Fruit fly (Drosophila melanogaster) whole organism, embryonic: ENCODE data around the gene SppL.

Experiments used
- Atf-2 ChIP-seq: fragments of 200-800 bp; sonication (Bioruptor generic); optimal IDR thresholded peaks from 2 replicates; lab custom pipeline; 2016; ENCODE audit warnings: missing biosample characterization, missing genetic modification characterization
- B-H2 ChIP-seq: fragments of 200-800 bp; sonication (Bioruptor generic); optimal IDR thresholded peaks from 2 replicates; lab custom pipeline; 2018; ENCODE audit warnings: missing biosample characterization, mild to moderate bottlenecking, missing genetic modification characterization
- Bgb ChIP-seq: fragments of 200-800 bp; sonication (Bioruptor generic); IDR thresholded peaks from 2 replicates; pipeline ENCODE4 v1.3.6; 2022; ENCODE audit warnings: missing biosample characterization, missing genetic modification characterization; ENCODE audit not compliant: partially characterized antibody
- CG10543 ChIP-seq: fragments of 200-800 bp; sonication (Bioruptor generic); optimal IDR thresholded peaks from 3 replicates; lab custom pipeline; 2017; ENCODE audit warnings: missing biosample characterization, mild to moderate bottlenecking, missing genetic modification characterization, moderate library complexity
- CG12391 ChIP-seq: fragments of 200-800 bp; sonication (Bioruptor generic); optimal IDR thresholded peaks from 3 replicates; lab custom pipeline; 2018; ENCODE audit warnings: missing biosample characterization, mild to moderate bottlenecking, missing genetic modification characterization, moderate library complexity
- CG13123 ChIP-seq: fragments of 200-800 bp; sonication (Bioruptor generic); optimal IDR thresholded peaks from 2 replicates; lab custom pipeline; 2016; ENCODE audit warnings: missing biosample characterization, missing genetic modification characterization
- CG13775 ChIP-seq: fragments of 200-800 bp; sonication (Bioruptor generic); optimal IDR thresholded peaks from 3 replicates; lab custom pipeline; 2017; ENCODE audit warnings: missing biosample characterization, mild to moderate bottlenecking, missing genetic modification characterization
- CG13894 ChIP-seq: fragments of 200-800 bp; sonication (Bioruptor generic); optimal IDR thresholded peaks from 3 replicates; lab custom pipeline; 2018; ENCODE audit warnings: missing biosample characterization, mild to moderate bottlenecking, missing genetic modification characterization, moderate library complexity
- CG15011 ChIP-seq: fragments of 200-800 bp; sonication (Bioruptor generic); optimal IDR thresholded peaks from 3 replicates; lab custom pipeline; 2018; ENCODE audit warnings: missing biosample characterization, mild to moderate bottlenecking, missing genetic modification characterization
- CG17361 ChIP-seq: fragments of 200-800 bp; sonication (Bioruptor generic); IDR thresholded peaks from 3 replicates; pipeline ENCODE4 v1.3.6; 2022; ENCODE audit warnings: missing biosample characterization, missing genetic modification characterization
- CG17912 ChIP-seq: fragments of 200-800 bp; sonication (Bioruptor generic); optimal IDR thresholded peaks from 2 replicates; lab custom pipeline; 2018; ENCODE audit warnings: missing biosample characterization, mild to moderate bottlenecking, missing genetic modification characterization
- CG30020 ChIP-seq: fragments of 200-800 bp; optimal IDR thresholded peaks from 2 replicates; lab custom pipeline; 2019; ENCODE audit warnings: missing biosample characterization, mild to moderate bottlenecking, missing genetic modification characterization, moderate library complexity
- CG30431 ChIP-seq: fragments of 200-800 bp; sonication (Bioruptor generic); optimal IDR thresholded peaks from 2 replicates; lab custom pipeline; 2017; ENCODE audit warnings: missing biosample characterization, missing genetic modification characterization
- CG3065 ChIP-seq: fragments of 200-800 bp; sonication (Bioruptor generic); optimal IDR thresholded peaks from 2 replicates; lab custom pipeline; 2016; ENCODE audit warnings: missing biosample characterization, missing genetic modification characterization
- CG31224 ChIP-seq: fragments of 200-800 bp; sonication (Bioruptor generic); IDR thresholded peaks from 2 replicates; pipeline ENCODE4 v1.3.6; 2022; ENCODE audit warnings: missing biosample characterization, missing genetic modification characterization
- CG31365 ChIP-seq: fragments of 200-800 bp; sonication (Bioruptor generic); optimal IDR thresholded peaks from 2 replicates; lab custom pipeline; 2018; ENCODE audit warnings: missing biosample characterization, mild to moderate bottlenecking, missing genetic modification characterization
- CG3995 ChIP-seq: fragments of 200-800 bp; sonication (Bioruptor generic); optimal IDR thresholded peaks from 3 replicates; lab custom pipeline; 2016; ENCODE audit warnings: missing biosample characterization, missing genetic modification characterization
- CG42726 ChIP-seq: fragments of 200-800 bp; sonication (Bioruptor generic); IDR thresholded peaks from 2 replicates; pipeline ENCODE4 v1.3.6; 2022; ENCODE audit warnings: missing biosample characterization, missing genetic modification characterization; ENCODE audit not compliant: partially characterized antibody
- CG6791 ChIP-seq: fragments of 200-800 bp; sonication (Bioruptor generic); IDR thresholded peaks from 3 replicates; pipeline ENCODE4 v1.3.6; 2022; ENCODE audit warnings: missing biosample characterization, missing genetic modification characterization; ENCODE audit not compliant: partially characterized antibody
- CG7987 ChIP-seq: fragments of 200-800 bp; sonication (Bioruptor generic); optimal IDR thresholded peaks from 2 replicates; lab custom pipeline; 2018; ENCODE audit warnings: missing biosample characterization, mild to moderate bottlenecking, missing genetic modification characterization, moderate library complexity
- CG8089 ChIP-seq: fragments of 200-800 bp; sonication (Bioruptor generic); optimal IDR thresholded peaks from 3 replicates; lab custom pipeline; 2016; ENCODE audit warnings: missing biosample characterization, missing genetic modification characterization
- CG8765 ChIP-seq: fragments of 200-800 bp; sonication (Bioruptor generic); IDR thresholded peaks from 2 replicates; pipeline ENCODE4 v1.3.6; 2022; ENCODE audit warnings: missing biosample characterization, missing genetic modification characterization
- CG8924 ChIP-seq: fragments of 200-800 bp; optimal IDR thresholded peaks from 3 replicates; lab custom pipeline; 2019; ENCODE audit warnings: missing biosample characterization, mild to moderate bottlenecking, missing genetic modification characterization, moderate library complexity
- CG9817 ChIP-seq: fragments of 200-800 bp; sonication (Bioruptor generic); optimal IDR thresholded peaks from 2 replicates; lab custom pipeline; 2018; ENCODE audit warnings: missing biosample characterization, mild to moderate bottlenecking, missing genetic modification characterization, moderate library complexity
- CTCF ChIP-seq: fragments of 200-800 bp; sonication (Bioruptor generic); optimal IDR thresholded peaks from 2 replicates; lab custom pipeline; 2017; ENCODE audit warnings: missing biosample characterization, mild to moderate bottlenecking, missing genetic modification characterization, moderate library complexity
- CoRest ChIP-seq: fragments of 200-800 bp; sonication (Bioruptor generic); optimal IDR thresholded peaks from 3 replicates; lab custom pipeline; 2018; ENCODE audit warnings: missing biosample characterization, mild to moderate bottlenecking, missing genetic modification characterization, moderate library complexity
- CrebB ChIP-seq: fragments of 200-800 bp; sonication (Bioruptor generic); optimal IDR thresholded peaks from 3 replicates; lab custom pipeline; 2018; ENCODE audit warnings: missing biosample characterization, mild to moderate bottlenecking, missing genetic modification characterization
- D19B ChIP-seq: fragments of 200-800 bp; sonication (Bioruptor generic); optimal IDR thresholded peaks from 2 replicates; lab custom pipeline; 2017; ENCODE audit warnings: missing biosample characterization, mild to moderate bottlenecking, missing genetic modification characterization
- HLH3B ChIP-seq: fragments of 200-800 bp; sonication (Bioruptor generic); IDR thresholded peaks from 2 replicates; pipeline ENCODE4 v1.3.6; 2022; ENCODE audit warnings: missing biosample characterization, missing genetic modification characterization
- Hand ChIP-seq: fragments of 200-800 bp; sonication (Bioruptor generic); optimal IDR thresholded peaks from 2 replicates; lab custom pipeline; 2017; ENCODE audit warnings: mild to moderate bottlenecking, missing biosample characterization, missing genetic modification reagents, missing genetic modification characterization
- Lim3 ChIP-seq: fragments of 200-800 bp; sonication (Bioruptor generic); IDR thresholded peaks from 2 replicates; pipeline ENCODE4 v1.3.6; 2022; ENCODE audit warnings: missing biosample characterization, missing genetic modification characterization
- NK7.1 ChIP-seq: fragments of 200-800 bp; sonication (Bioruptor generic); optimal IDR thresholded peaks from 3 replicates; lab custom pipeline; 2016; ENCODE audit warnings: missing biosample characterization, missing genetic modification characterization
- Taf1 ChIP-seq: fragments of 200-800 bp; sonication (Bioruptor generic); IDR thresholded peaks from 2 replicates; pipeline ENCODE4 v1.3.6; 2022; ENCODE audit warnings: missing biosample characterization, missing genetic modification characterization
- abd-A ChIP-seq: fragments of 200-800 bp; sonication (Bioruptor generic); optimal IDR thresholded peaks from 3 replicates; lab custom pipeline; 2019; ENCODE audit warnings: missing biosample characterization, mild to moderate bottlenecking, missing genetic modification characterization, moderate library complexity
- ase ChIP-seq: fragments of 200-800 bp; sonication (Bioruptor generic); IDR thresholded peaks from 3 replicates; pipeline ENCODE4 v1.3.6; 2022; ENCODE audit warnings: missing biosample characterization, missing genetic modification characterization
- cg ChIP-seq: fragments of 200-800 bp; sonication (Bioruptor generic); optimal IDR thresholded peaks from 3 replicates; lab custom pipeline; 2019; ENCODE audit warnings: missing biosample characterization, mild to moderate bottlenecking, missing genetic modification characterization, moderate library complexity
- ewg ChIP-seq: fragments of 200-800 bp; sonication (Bioruptor generic); optimal IDR thresholded peaks from 3 replicates; lab custom pipeline; 2017; ENCODE audit warnings: mild to moderate bottlenecking, missing biosample characterization, missing genetic modification reagents, missing genetic modification characterization
- fd64A ChIP-seq: fragments of 200-800 bp; sonication (Bioruptor generic); optimal IDR thresholded peaks from 3 replicates; lab custom pipeline; 2018; ENCODE audit warnings: missing biosample characterization, mild to moderate bottlenecking, missing genetic modification characterization
- gcm2 ChIP-seq: fragments of 200-800 bp; sonication (Bioruptor generic); optimal IDR thresholded peaks from 2 replicates; lab custom pipeline; 2016; ENCODE audit warnings: missing biosample characterization, missing genetic modification characterization
- jigr1 ChIP-seq: fragments of 200-800 bp; sonication (Bioruptor generic); IDR thresholded peaks from 3 replicates; pipeline ENCODE4 v1.3.6; 2022; ENCODE audit warnings: missing biosample characterization, missing genetic modification characterization
- kay ChIP-seq: fragments of 200-800 bp; sonication (Bioruptor generic); optimal IDR thresholded peaks from 2 replicates; lab custom pipeline; 2016; ENCODE audit warnings: missing biosample characterization, missing genetic modification characterization
- mam ChIP-seq: fragments of 200-800 bp; sonication (Bioruptor generic); optimal IDR thresholded peaks from 3 replicates; lab custom pipeline; 2016; ENCODE audit warnings: missing biosample characterization, missing genetic modification characterization
- nerfin-2 ChIP-seq: fragments of 200-800 bp; sonication (Bioruptor generic); IDR thresholded peaks from 2 replicates; pipeline ENCODE4 v1.3.6; 2022; ENCODE audit warnings: missing biosample characterization, missing genetic modification characterization; ENCODE audit not compliant: partially characterized antibody
- pita ChIP-seq: fragments of 200-800 bp; sonication (Bioruptor generic); optimal IDR thresholded peaks from 2 replicates; lab custom pipeline; 2017; ENCODE audit warnings: missing biosample characterization, mild to moderate bottlenecking, missing genetic modification characterization
- pnt ChIP-seq: fragments of 200-800 bp; sonication (Bioruptor generic); optimal IDR thresholded peaks from 3 replicates; lab custom pipeline; 2016; ENCODE audit warnings: missing biosample characterization, missing genetic modification characterization
- sens-2 ChIP-seq: fragments of 200-800 bp; sonication (Bioruptor generic); IDR thresholded peaks from 2 replicates; pipeline ENCODE4 v1.3.6; 2022; ENCODE audit warnings: missing biosample characterization, missing genetic modification characterization
- slou ChIP-seq: fragments of 200-800 bp; sonication (Bioruptor generic); optimal IDR thresholded peaks from 3 replicates; lab custom pipeline; 2016; ENCODE audit warnings: missing biosample characterization, missing genetic modification characterization
- slp2 ChIP-seq: fragments of 200-800 bp; sonication (Bioruptor generic); optimal IDR thresholded peaks from 2 replicates; lab custom pipeline; 2016; ENCODE audit warnings: missing biosample characterization, missing genetic modification characterization
- sug ChIP-seq: fragments of 200-800 bp; optimal IDR thresholded peaks from 2 replicates; lab custom pipeline; 2019; ENCODE audit warnings: missing biosample characterization, mild to moderate bottlenecking, missing genetic modification characterization, moderate library complexity
- tio ChIP-seq: fragments of 200-800 bp; sonication (Bioruptor generic); optimal IDR thresholded peaks from 2 replicates; lab custom pipeline; 2017; ENCODE audit warnings: missing biosample characterization, missing genetic modification characterization, inconsistent platforms
- tx ChIP-seq: fragments of 200-800 bp; sonication (Bioruptor generic); optimal IDR thresholded peaks from 2 replicates; lab custom pipeline; 2016; ENCODE audit warnings: missing biosample characterization, missing genetic modification characterization

The SppL gene

dm6 chr3R:25879324-25879766 is 2.4 kb upstream of the SppL start (continued):
- TF ChIP-seq sens-2 (GFP tag; lab: Robert Waterston, UW) (peak; percentile 61), CG12391 (tag; lab: Kevin White, UChicago) (peak; percentile 86), Bgb (GFP tag; lab: Robert Waterston, UW) (no peak), CG3065 (GFP tag; lab: Kevin White, UChicago) (peak; percentile 21), CG13894 (tag; lab: Kevin White, UChicago) (peak; percentile 22), fd64A (peak; percentile 48), tx (GFP tag; lab: Kevin White, UChicago) (peak; percentile 69), CTCF (GFP tag; lab: Kevin White, UChicago) (peak; percentile 52), B-H2 (GFP tag; lab: Kevin White, UChicago) (no peak), slp2 (peak; percentile 67), CoRest (peak; percentile 87), CG10543 (GFP tag; lab: Kevin White, UChicago) (no peak), NK7.1 (GFP tag; lab: Kevin White, UChicago) (peak; percentile 60), CG17912 (GFP tag; lab: Kevin White, UChicago) (no peak), pita (GFP tag; lab: Kevin White, UChicago) (no peak), CG30020 (tag; lab: Kevin White, UChicago) (no peak), CG8924 (tag; lab: Kevin White, UChicago) (peak; percentile 81), Hand (GFP tag; lab: Kevin White, UChicago) (no peak), CG13775 (GFP tag; lab: Kevin White, UChicago) (peak; percentile 66), sug (peak; percentile 39), CG30431 (peak; percentile 42), abd-A (no peak), pnt (GFP tag; lab: Kevin White, UChicago) (peak; percentile 15), CG17361 (GFP tag; lab: Robert Waterston, UW) (peak; percentile 81), CG31365 (tag; lab: Kevin White, UChicago) (peak; percentile 56), CG9817 (tag; lab: Kevin White, UChicago) (peak; percentile 68), CG42726 (GFP tag; lab: Robert Waterston, UW) (no peak), Atf-2 (GFP tag; lab: Kevin White, UChicago) (peak; percentile 72), CG3995 (no peak), Lim3 (no peak), jigr1 (GFP tag; lab: Robert Waterston, UW) (no peak), D19B (GFP tag; lab: Kevin White, UChicago) (peak; percentile 48), mam (GFP tag; lab: Kevin White, UChicago) (peak; percentile 68), CG7987 (GFP tag; lab: Kevin White, UChicago) (peak; percentile 61), ewg (GFP tag; lab: Kevin White, UChicago) (peak; percentile 66), slou (peak; percentile 41), CG8765 (0 out of 2 replicates have a peak, but pooled peaks have one; percentile 24), CG6791 (GFP tag; lab: Robert Waterston, UW) (no peak), kay (GFP tag; lab: Kevin White, UChicago) (peak; percentile 54), ase (peak; percentile 77), CrebB (peak; percentile 58), nerfin-2 (GFP tag; lab: Robert Waterston, UW) (no peak), cg (GFP tag; lab: Kevin White, UChicago) (no peak), Taf1 (GFP tag; lab: Robert Waterston, UW) (peak; percentile 49), gcm2 (GFP tag; lab: Kevin White, UChicago) (peak; percentile 54), HLH3B (GFP tag; lab: Robert Waterston, UW) (peak; percentile 84; the same call in 1 of the 2 replicates), CG8089 (GFP tag; lab: Kevin White, UChicago) (peak; percentile 61), CG13123 (peak; percentile 61), CG15011 (GFP tag; lab: Kevin White, UChicago) (peak; percentile 25), tio (GFP tag; lab: Kevin White, UChicago) (peak; percentile 72), CG31224 (GFP tag; lab: Robert Waterston, UW) (no peak)
